Worm (Caenorhabditis elegans) whole organism, early embryonic: ENCODE results near the gene C37C3.1.

Experiments used
- ama-1 ChIP-seq: fragments of 150-350 bp; optimal IDR thresholded peaks from 2 replicates; lab custom pipeline; 2014
- ceh-13 ChIP-seq: fragments of 200-800 bp; sonication (Bioruptor generic); optimal IDR thresholded peaks from 2 replicates; lab custom pipeline; 2018; ENCODE audit warnings: mild to moderate bottlenecking, missing genetic modification characterization, missing compliant biosample characterization
- ets-7 ChIP-seq: sonication (generic microtip); optimal IDR thresholded peaks from 2 replicates; lab custom pipeline; 2016; ENCODE audit warnings: missing genotype, missing genetic modification characterization, missing compliant biosample characterization
- flt-1 ChIP-seq: fragments of 200-800 bp; sonication (Bioruptor generic); IDR thresholded peaks from 2 replicates; pipeline ENCODE4 v1.3.6; 2022; ENCODE audit warnings: missing genetic modification characterization, missing compliant biosample characterization
- hmbx-1 ChIP-seq: sonication (generic microtip); optimal IDR thresholded peaks from 2 replicates; lab custom pipeline; 2016; ENCODE audit warnings: mild to moderate bottlenecking, missing genetic modification characterization, missing compliant biosample characterization
- hmg-4 ChIP-seq: fragments of 200-800 bp; sonication (Bioruptor generic); optimal IDR thresholded peaks from 2 replicates; lab custom pipeline; 2018; ENCODE audit warnings: mild to moderate bottlenecking, missing genetic modification characterization, missing compliant biosample characterization

DNA sequence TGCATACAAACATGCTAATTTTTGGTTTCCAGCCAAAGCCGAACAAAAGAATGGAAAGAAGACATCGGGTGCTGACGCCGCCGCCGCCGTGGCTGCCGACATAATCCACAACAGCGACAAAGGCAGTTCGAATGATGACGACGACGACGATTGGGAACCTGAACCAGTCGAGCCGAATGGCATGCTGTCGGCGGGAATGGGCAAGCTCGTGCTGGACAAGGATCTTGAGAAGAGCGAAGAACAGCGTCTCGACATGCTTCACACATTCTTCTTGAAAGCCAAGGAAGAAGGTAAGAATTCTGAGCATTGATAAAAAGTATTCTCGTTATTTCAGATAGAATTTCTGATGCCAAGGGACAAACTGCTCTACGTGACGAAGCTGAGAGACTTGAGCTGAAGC lies 1.1 kb upstream of the C37C3.1 start:
- TF ChIP-seq flt-1 (GFP tag; lab: Robert Waterston, UW) (no peak), ama-1 (no peak), ceh-13 (GFP tag; lab: Kevin White, UChicago) (no peak), hmbx-1 (tag; lab: Kevin White, UChicago) (no peak), hmg-4 (GFP tag; lab: Kevin White, UChicago) (no peak), ets-7 (tag; lab: Kevin White, UChicago) (no peak)
